Worm (Caenorhabditis elegans) whole organism, young adult: Measurements from ENCODE around the gene clec-88.

Source experiments
- B0019.2 ChIP-seq: fragments of 200-800 bp; sonication (Bioruptor generic); conservative IDR thresholded peaks from 2 replicates; pipeline ENCODE4 v1.3.6; 2022; ENCODE audit warnings: missing genetic modification reagents, missing genetic modification characterization, missing compliant biosample characterization
- B0035.1 ChIP-seq: sonication (generic microtip); optimal IDR thresholded peaks from 2 replicates; lab custom pipeline; 2016; ENCODE audit warnings: missing genetic modification characterization, mild to moderate bottlenecking, missing compliant biosample characterization, missing genotype, missing genetic modification reagents
- C06A6.2 ChIP-seq: fragments of 200-800 bp; sonication (Bioruptor generic); conservative IDR thresholded peaks from 2 replicates; pipeline ENCODE4 v1.3.6; 2022; ENCODE audit warnings: missing genetic modification characterization, missing compliant biosample characterization
- F10E7.11 ChIP-seq: sonication (generic microtip); optimal IDR thresholded peaks from 2 replicates; lab custom pipeline; 2017; ENCODE audit warnings: mild to moderate bottlenecking, missing genetic modification characterization, moderate library complexity, missing compliant biosample characterization
- F55B11.4 ChIP-seq: sonication (generic microtip); optimal IDR thresholded peaks from 2 replicates; lab custom pipeline; 2016; ENCODE audit warnings: missing compliant biosample characterization, missing genetic modification characterization, borderline replicate concordance; ENCODE audit not compliant: insufficient read depth
- T07F8.4 ChIP-seq: sonication (generic microtip); optimal IDR thresholded peaks from 2 replicates; lab custom pipeline; 2016; ENCODE audit warnings: mild to moderate bottlenecking, missing genetic modification characterization, moderate library complexity, missing compliant biosample characterization
- Y53F4B.3 ChIP-seq: fragments of 200-800 bp; sonication (Bioruptor generic); IDR thresholded peaks from 2 replicates; pipeline ENCODE4 v1.3.6; 2022; ENCODE audit warnings: missing genetic modification reagents, missing genetic modification characterization, missing compliant biosample characterization
- Y53G8AR.9 ChIP-seq: fragments of 200-800 bp; sonication (Bioruptor generic); conservative IDR thresholded peaks from 2 replicates; pipeline ENCODE4 v1.3.6; 2022; ENCODE audit warnings: missing genetic modification reagents, missing genetic modification characterization, missing compliant biosample characterization
- Y56A3A.18 ChIP-seq: fragments of 200-800 bp; sonication (Bioruptor generic); IDR thresholded peaks from 2 replicates; pipeline ENCODE4 v1.3.6; 2022; ENCODE audit warnings: missing genetic modification reagents, missing genetic modification characterization, missing compliant biosample characterization
- Y67H2A.10 ChIP-seq: fragments of 200-800 bp; sonication (Bioruptor generic); conservative IDR thresholded peaks from 2 replicates; pipeline ENCODE4 v1.3.6; 2022; ENCODE audit warnings: missing genetic modification reagents, missing genetic modification characterization, missing compliant biosample characterization
- Y79H2A.3 ChIP-seq: fragments of 200-800 bp; sonication (Bioruptor generic); conservative IDR thresholded peaks from 2 replicates; pipeline ENCODE4 v1.3.6; 2022; ENCODE audit warnings: missing genetic modification reagents, missing genetic modification characterization, missing compliant biosample characterization
- ZK185.1 ChIP-seq: sonication (generic microtip); optimal IDR thresholded peaks from 2 replicates; lab custom pipeline; 2016; ENCODE audit warnings: mild to moderate bottlenecking, missing genetic modification characterization, missing compliant biosample characterization; ENCODE audit not compliant: poor library complexity, severe bottlenecking
- akir-1 ChIP-seq: fragments of 200-800 bp; sonication (Bioruptor generic); optimal IDR thresholded peaks from 2 replicates; lab custom pipeline; 2018; ENCODE audit warnings: mild to moderate bottlenecking, missing genetic modification characterization, moderate library complexity, missing compliant biosample characterization
- aptf-3 ChIP-seq: fragments of 200-800 bp; sonication (Bioruptor generic); IDR thresholded peaks from 2 replicates; pipeline ENCODE4 v1.3.6; 2022; ENCODE audit warnings: missing genetic modification characterization, missing compliant biosample characterization
- attf-6 ChIP-seq: fragments of 200-800 bp; sonication (Bioruptor generic); IDR thresholded peaks from 2 replicates; pipeline ENCODE4 v1.3.6; 2022; ENCODE audit warnings: missing genetic modification reagents, missing genetic modification characterization, missing compliant biosample characterization
- ccch-3 ChIP-seq: fragments of 200-800 bp; sonication (Bioruptor generic); optimal IDR thresholded peaks from 2 replicates; lab custom pipeline; 2018; ENCODE audit warnings: mild to moderate bottlenecking, missing genetic modification characterization, missing compliant biosample characterization
- ceh-100 ChIP-seq: fragments of 200-800 bp; sonication (Bioruptor generic); IDR thresholded peaks from 2 replicates; pipeline ENCODE4 v1.3.6; 2022; ENCODE audit warnings: missing genetic modification reagents, missing genetic modification characterization, missing compliant biosample characterization
- ceh-40 ChIP-seq: fragments of 200-800 bp; sonication (Bioruptor generic); IDR thresholded peaks from 2 replicates; pipeline ENCODE4 v1.3.6; 2022; ENCODE audit warnings: missing genetic modification characterization, missing compliant biosample characterization
- ceh-91 ChIP-seq: fragments of 200-800 bp; sonication (Bioruptor generic); IDR thresholded peaks from 2 replicates; pipeline ENCODE4 v1.3.6; 2022; ENCODE audit warnings: missing genetic modification reagents, missing genetic modification characterization, missing compliant biosample characterization
- egl-18 ChIP-seq: fragments of 200-800 bp; sonication (Bioruptor generic); IDR thresholded peaks from 2 replicates; pipeline ENCODE4 v1.3.6; 2022; ENCODE audit warnings: missing genetic modification reagents, missing genetic modification characterization, missing compliant biosample characterization
- egrh-3 ChIP-seq: fragments of 200-800 bp; sonication (Bioruptor generic); IDR thresholded peaks from 2 replicates; pipeline ENCODE4 v1.3.6; 2022; ENCODE audit warnings: missing genetic modification reagents, missing genetic modification characterization, missing compliant biosample characterization
- ekl-4 ChIP-seq: fragments of 200-800 bp; sonication (Bioruptor generic); IDR thresholded peaks from 2 replicates; pipeline ENCODE4 v1.3.6; 2022; ENCODE audit warnings: missing genetic modification reagents, missing genetic modification characterization, missing compliant biosample characterization
- fkh-3 ChIP-seq: sonication (generic microtip); optimal IDR thresholded peaks from 2 replicates; lab custom pipeline; 2016; ENCODE audit warnings: mild to moderate bottlenecking, missing genetic modification characterization, missing compliant biosample characterization
- gei-17 ChIP-seq: fragments of 200-800 bp; sonication (Bioruptor generic); optimal IDR thresholded peaks from 2 replicates; lab custom pipeline; 2018; ENCODE audit warnings: mild to moderate bottlenecking, missing genetic modification characterization, missing compliant biosample characterization
- hlh-12 ChIP-seq: sonication (generic microtip); optimal IDR thresholded peaks from 2 replicates; lab custom pipeline; 2016; ENCODE audit warnings: missing genetic modification characterization, missing compliant biosample characterization
- hrde-1 ChIP-seq: sonication (generic microtip); optimal IDR thresholded peaks from 2 replicates; lab custom pipeline; 2016; ENCODE audit warnings: missing genetic modification characterization, mild to moderate bottlenecking, missing compliant biosample characterization, moderate library complexity, missing genotype, missing genetic modification reagents, borderline replicate concordance
- lag-1 ChIP-seq: fragments of 200-800 bp; sonication (Bioruptor generic); IDR thresholded peaks from 2 replicates; pipeline ENCODE4 v1.3.6; 2022; ENCODE audit warnings: missing genetic modification reagents, missing genetic modification characterization, missing compliant biosample characterization
- lin-26 ChIP-seq: fragments of 200-800 bp; sonication (Bioruptor generic); IDR thresholded peaks from 2 replicates; pipeline ENCODE4 v1.3.6; 2022; ENCODE audit warnings: missing genetic modification reagents, missing genetic modification characterization, missing compliant biosample characterization
- lin-40 ChIP-seq: sonication (generic microtip); optimal IDR thresholded peaks from 2 replicates; lab custom pipeline; 2016; ENCODE audit warnings: missing genetic modification characterization, mild to moderate bottlenecking, missing compliant biosample characterization, missing genotype, missing genetic modification reagents
- madf-6 ChIP-seq: fragments of 200-800 bp; sonication (Bioruptor generic); IDR thresholded peaks from 2 replicates; pipeline ENCODE4 v1.3.6; 2022; ENCODE audit warnings: missing genetic modification reagents, missing genetic modification characterization, missing compliant biosample characterization
- mes-4 ChIP-seq: sonication (generic microtip); optimal IDR thresholded peaks from 2 replicates; lab custom pipeline; 2016; ENCODE audit warnings: missing genotype, missing genetic modification characterization, missing compliant biosample characterization
- nfya-1 ChIP-seq: sonication (generic microtip); optimal IDR thresholded peaks from 2 replicates; lab custom pipeline; 2017; ENCODE audit warnings: antibody characterized with exemption, missing compliant biosample characterization, missing genetic modification characterization, borderline replicate concordance; ENCODE audit not compliant: insufficient read depth
- nfya-2 ChIP-seq: fragments of 200-800 bp; sonication (Bioruptor generic); IDR thresholded peaks from 2 replicates; pipeline ENCODE4 v1.3.6; 2022; ENCODE audit warnings: missing genetic modification reagents, missing genetic modification characterization, missing compliant biosample characterization
- nhr-120 ChIP-seq: fragments of 200-800 bp; sonication (Bioruptor generic); IDR thresholded peaks from 2 replicates; pipeline ENCODE4 v1.3.6; 2022; ENCODE audit warnings: missing genetic modification characterization, missing compliant biosample characterization
- nhr-179 ChIP-seq: sonication (generic microtip); optimal IDR thresholded peaks from 2 replicates; lab custom pipeline; 2016; ENCODE audit warnings: mild to moderate bottlenecking, missing genetic modification characterization, missing compliant biosample characterization
- nhr-27 ChIP-seq: fragments of 200-800 bp; sonication (Bioruptor generic); optimal IDR thresholded peaks from 2 replicates; lab custom pipeline; 2018; ENCODE audit warnings: mild to moderate bottlenecking, missing genetic modification characterization, moderate library complexity, missing compliant biosample characterization
- nhr-90 ChIP-seq: sonication (generic microtip); optimal IDR thresholded peaks from 2 replicates; lab custom pipeline; 2016; ENCODE audit warnings: missing genotype, mild to moderate bottlenecking, missing genetic modification characterization, missing compliant biosample characterization
- rpc-1 ChIP-seq, 2 experiments: fragments of 150-350 bp in 1 of 2; sonication (generic microtip) in 1 of 2; optimal IDR thresholded peaks; 2 replicates each; lab custom pipeline; 2014 to 2018; ENCODE audit warnings: missing biosample characterization in 1 of 2, missing genetic modification characterization in 1 of 2, missing genetic modification reagents in 1 of 2, missing genotype in 1 of 2
- sdz-38 ChIP-seq: sonication (generic microtip); optimal IDR thresholded peaks from 2 replicates; lab custom pipeline; 2016; ENCODE audit warnings: missing genotype, missing genetic modification characterization, missing compliant biosample characterization
- tbx-9 ChIP-seq: sonication (generic microtip); optimal IDR thresholded peaks from 2 replicates; lab custom pipeline; 2016; ENCODE audit warnings: borderline replicate concordance, missing genetic modification characterization, inconsistent platforms, missing compliant biosample characterization
- unc-130 ChIP-seq: sonication (generic microtip); optimal IDR thresholded peaks from 2 replicates; lab custom pipeline; 2016; ENCODE audit warnings: missing genetic modification reagents, missing genetic modification characterization, missing compliant biosample characterization
- unc-62 ChIP-seq: fragments of 150-350 bp; optimal IDR thresholded peaks from 2 replicates; lab custom pipeline; 2014; ENCODE audit warnings: missing biosample characterization, missing genetic modification reagents, missing genetic modification characterization
- ztf-18 ChIP-seq: sonication (generic microtip); optimal IDR thresholded peaks from 2 replicates; lab custom pipeline; 2016; ENCODE audit warnings: missing genotype, mild to moderate bottlenecking, missing genetic modification characterization, missing compliant biosample characterization
- ztf-25 ChIP-seq: fragments of 200-800 bp; sonication (Bioruptor generic); IDR thresholded peaks from 2 replicates; pipeline ENCODE4 v1.3.6; 2022; ENCODE audit warnings: missing genetic modification reagents, missing genetic modification characterization, missing compliant biosample characterization
- ztf-26 ChIP-seq: sonication (generic microtip); optimal IDR thresholded peaks from 2 replicates; lab custom pipeline; 2017; ENCODE audit warnings: missing genetic modification characterization, missing compliant biosample characterization

Gene clec-88

DNA sequence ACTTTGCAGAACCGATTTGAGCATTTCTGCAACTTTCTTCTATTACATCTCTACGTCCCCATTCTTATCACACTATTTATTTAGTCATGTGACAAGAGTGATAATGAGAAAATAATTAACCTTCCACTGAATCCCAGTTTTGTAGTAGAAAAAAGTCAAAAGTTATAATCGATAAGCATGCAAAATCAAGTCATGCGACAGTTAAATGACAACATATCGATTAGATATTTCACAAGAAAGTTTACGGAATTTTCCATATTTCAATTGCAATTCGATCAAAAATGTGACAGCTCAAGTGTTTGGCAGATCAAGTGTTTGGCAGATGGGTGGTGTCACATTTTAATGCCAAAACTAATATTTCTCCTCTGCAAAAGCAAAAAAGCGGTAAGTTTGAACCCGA is 9.1 kb downstream of the clec-88 start (continued):
- TF ChIP-seq nhr-27 (tag; lab: Kevin White, UChicago) (no peak), Y53F4B.3 (GFP tag; lab: Robert Waterston, UW) (no peak), Y79H2A.3 (GFP tag; lab: Robert Waterston, UW) (no peak), aptf-3 (no peak), egrh-3 (no peak), F55B11.4 (tag; lab: Kevin White, UChicago) (no peak), T07F8.4 (tag; lab: Kevin White, UChicago) (no peak), unc-62 (GFP tag; lab: Kevin White, UChicago) (peak; percentile 64), lin-40 (tag; lab: Kevin White, UChicago) (no peak), Y67H2A.10 (no peak), lin-26 (GFP tag; lab: Robert Waterston, UW) (no peak), ceh-91 (GFP tag; lab: Robert Waterston, UW) (no peak), attf-6 (no peak), rpc-1 (optimal IDR thresholded peaks at IDR 0.05; lab: Kevin White, UChicago) (no peak), rpc-1 (tag; optimal IDR thresholded peaks at IDR 0.05; lab: Kevin White, UChicago) (no peak), mes-4 (tag; lab: Kevin White, UChicago) (no peak), hrde-1 (tag; lab: Kevin White, UChicago) (peak; percentile 11), B0035.1 (tag; lab: Kevin White, UChicago) (no peak), nhr-120 (GFP tag; lab: Robert Waterston, UW) (no peak), sdz-38 (tag; lab: Kevin White, UChicago) (no peak), nfya-2 (GFP tag; lab: Robert Waterston, UW) (no peak), Y53G8AR.9 (GFP tag; lab: Robert Waterston, UW) (0 out of 2 replicates have a peak, but pooled peaks have one; percentile 9), nhr-179 (no peak), C06A6.2 (GFP tag; lab: Robert Waterston, UW) (no peak), unc-130 (GFP tag; lab: Kevin White, UChicago) (no peak), fkh-3 (tag; lab: Kevin White, UChicago) (no peak), ccch-3 (no peak), ekl-4 (GFP tag; lab: Robert Waterston, UW) (0 out of 2 replicates have a peak, but pooled peaks have one; percentile 6), tbx-9 (no peak), akir-1 (GFP tag; lab: Kevin White, UChicago) (no peak), Y56A3A.18 (no peak), madf-6 (GFP tag; lab: Robert Waterston, UW) (peak; percentile 44; the same call in 1 of the 2 replicates), ceh-40 (GFP tag; lab: Robert Waterston, UW) (no peak), lag-1 (GFP tag; lab: Robert Waterston, UW) (no peak), ceh-100 (GFP tag; lab: Robert Waterston, UW) (no peak), egl-18 (GFP tag; lab: Robert Waterston, UW) (no peak), ztf-25 (GFP tag; lab: Robert Waterston, UW) (no peak), hlh-12 (tag; lab: Kevin White, UChicago) (no peak)

DNA sequence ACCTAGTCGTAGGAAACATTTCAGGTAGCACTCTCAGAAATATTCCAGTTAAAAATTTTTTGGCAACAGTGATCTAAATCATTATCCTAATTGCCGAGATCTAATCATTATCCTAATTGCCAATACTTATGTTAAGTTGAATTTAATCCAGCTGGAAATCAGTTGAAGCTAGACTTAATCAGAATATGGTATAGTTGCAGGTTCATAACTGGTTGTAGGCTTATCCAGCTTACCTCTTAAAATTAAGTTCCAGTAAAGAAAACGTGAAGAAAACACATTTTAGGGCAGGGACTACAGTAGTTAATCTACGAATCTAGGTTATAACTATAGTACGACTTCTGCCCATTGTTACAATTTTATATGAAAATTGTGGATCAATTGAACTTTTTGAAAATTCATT is 11.2 kb downstream of the clec-88 start:
- TF ChIP-seq ceh-100 (GFP tag; lab: Robert Waterston, UW): no peak
- no peak for TF ChIP-seq F10E7.11
- no peak for TF ChIP-seq ztf-18 (tag; lab: Kevin White, UChicago)
- no peak for TF ChIP-seq B0019.2 (GFP tag; lab: Robert Waterston, UW)
- TF ChIP-seq nfya-1 (tag; lab: Kevin White, UChicago): no peak
- no peak for TF ChIP-seq ztf-26
- TF ChIP-seq ZK185.1: no peak
- no peak for TF ChIP-seq nhr-90 (tag; lab: Kevin White, UChicago)
- no peak for TF ChIP-seq unc-130 (GFP tag; lab: Kevin White, UChicago)
- TF ChIP-seq gei-17: no peak
